Fruit fly (Drosophila melanogaster) whole organism, pupa: ENCODE measurements around the gene dao.

Experiments used
- CG12605 ChIP-seq: fragments of 200-800 bp; sonication (Bioruptor generic); IDR thresholded peaks from 2 replicates; pipeline ENCODE4 v1.3.6; 2022; ENCODE audit warnings: missing biosample characterization, missing genetic modification characterization
- CG13204 ChIP-seq: fragments of 200-800 bp; sonication (Bioruptor generic); optimal IDR thresholded peaks from 2 replicates; lab custom pipeline; 2018; ENCODE audit warnings: missing biosample characterization, mild to moderate bottlenecking, missing genetic modification characterization, moderate library complexity
- CG15710 ChIP-seq: fragments of 200-800 bp; sonication (Bioruptor generic); optimal IDR thresholded peaks from 2 replicates; lab custom pipeline; 2018; ENCODE audit warnings: missing biosample characterization, mild to moderate bottlenecking, missing genetic modification characterization, moderate library complexity
- CG32121 ChIP-seq: fragments of 200-800 bp; sonication (Bioruptor generic); IDR thresholded peaks from 2 replicates; pipeline ENCODE4 v1.3.6; 2022; ENCODE audit warnings: missing biosample characterization, missing genetic modification characterization
- CG34367 ChIP-seq: fragments of 200-800 bp; sonication (Bioruptor generic); optimal IDR thresholded peaks from 2 replicates; lab custom pipeline; 2018; ENCODE audit warnings: missing biosample characterization, mild to moderate bottlenecking, missing genetic modification characterization
- CG8301 ChIP-seq: fragments of 200-800 bp; sonication (Bioruptor generic); optimal IDR thresholded peaks from 2 replicates; lab custom pipeline; 2018; ENCODE audit warnings: missing biosample characterization, mild to moderate bottlenecking, missing genetic modification characterization
- Pif1A ChIP-seq: fragments of 200-800 bp; sonication (Bioruptor generic); optimal IDR thresholded peaks from 3 replicates; lab custom pipeline; 2016; ENCODE audit warnings: missing biosample characterization, missing genetic modification characterization
- Pif1B ChIP-seq: fragments of 200-800 bp; sonication (Bioruptor generic); optimal IDR thresholded peaks from 3 replicates; lab custom pipeline; 2016; ENCODE audit warnings: missing biosample characterization, missing genetic modification characterization
- fd96Ca ChIP-seq: fragments of 200-800 bp; sonication (Bioruptor generic); IDR thresholded peaks from 3 replicates; pipeline ENCODE4 v1.3.6; 2022; ENCODE audit warnings: missing biosample characterization, missing genetic modification characterization

DNA sequence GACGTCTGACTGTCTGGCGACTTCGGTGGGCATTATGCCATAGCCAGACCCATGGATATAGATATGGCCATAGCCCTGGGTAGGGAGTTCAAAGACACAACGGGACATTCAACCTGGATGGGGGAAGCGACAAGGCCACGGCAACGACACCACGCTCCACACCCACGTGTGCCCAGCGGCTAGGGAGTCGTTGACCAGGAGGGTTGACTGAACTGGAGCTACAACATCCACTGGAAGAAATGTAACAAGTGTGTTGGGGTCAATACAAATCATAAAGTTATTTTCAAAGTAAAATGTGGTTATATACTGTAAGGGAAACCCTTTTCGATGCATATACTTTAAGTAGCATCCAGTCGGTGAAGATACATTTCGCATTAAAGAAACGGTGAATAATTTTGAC is 53.2 kb downstream of the dao start:
- TF ChIP-seq CG12605 = no peak
- TF ChIP-seq Pif1B (GFP tag; lab: Kevin White, UChicago) = no peak
- TF ChIP-seq Pif1A (GFP tag; lab: Kevin White, UChicago) = no peak
- TF ChIP-seq CG13204 (GFP tag; lab: Kevin White, UChicago) = no peak
- TF ChIP-seq CG8301 (tag; lab: Kevin White, UChicago) = no peak
- TF ChIP-seq CG32121 (GFP tag; lab: Robert Waterston, UW) = no peak
- no peak for TF ChIP-seq CG34367 (tag; lab: Kevin White, UChicago)
- TF ChIP-seq fd96Ca (GFP tag; lab: Robert Waterston, UW) = no peak
- TF ChIP-seq CG15710 (tag; lab: Kevin White, UChicago) = no peak
